Worm (Caenorhabditis elegans): ENCODE data around the gene sdz-35.

DNA sequence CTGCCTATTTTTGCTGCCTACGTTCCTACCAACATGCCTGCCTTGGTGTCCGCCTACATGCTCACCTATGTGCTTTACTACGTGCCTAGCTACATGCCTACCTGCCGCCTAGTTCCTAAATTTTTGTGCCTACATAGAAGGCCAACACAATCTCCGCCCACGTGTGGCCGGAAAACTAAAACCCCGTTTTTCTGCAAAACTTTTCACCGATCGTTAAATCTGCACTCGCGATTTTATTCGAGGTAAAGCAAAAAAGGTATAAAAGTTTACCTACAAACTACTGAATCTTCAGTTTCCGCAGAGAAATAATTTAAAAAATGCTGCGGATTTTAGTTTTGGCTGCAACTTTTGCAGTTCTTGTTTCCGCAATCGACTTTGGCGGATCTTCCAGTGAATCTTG, 40.8 kb upstream of the sdz-35 start, which contains the start of gene clec-124:
- TF ChIP-seq unc-39 (tag; optimal IDR thresholded peaks at IDR 0.05) (no peak), unc-62 (GFP tag; optimal IDR thresholded peaks at IDR 0.05) (no peak), elt-3 (tag; optimal IDR thresholded peaks at IDR 0.05) (no peak)
